Fruit fly (Drosophila melanogaster): ENCODE data around the gene Best1.

Gene Best1

DNA sequence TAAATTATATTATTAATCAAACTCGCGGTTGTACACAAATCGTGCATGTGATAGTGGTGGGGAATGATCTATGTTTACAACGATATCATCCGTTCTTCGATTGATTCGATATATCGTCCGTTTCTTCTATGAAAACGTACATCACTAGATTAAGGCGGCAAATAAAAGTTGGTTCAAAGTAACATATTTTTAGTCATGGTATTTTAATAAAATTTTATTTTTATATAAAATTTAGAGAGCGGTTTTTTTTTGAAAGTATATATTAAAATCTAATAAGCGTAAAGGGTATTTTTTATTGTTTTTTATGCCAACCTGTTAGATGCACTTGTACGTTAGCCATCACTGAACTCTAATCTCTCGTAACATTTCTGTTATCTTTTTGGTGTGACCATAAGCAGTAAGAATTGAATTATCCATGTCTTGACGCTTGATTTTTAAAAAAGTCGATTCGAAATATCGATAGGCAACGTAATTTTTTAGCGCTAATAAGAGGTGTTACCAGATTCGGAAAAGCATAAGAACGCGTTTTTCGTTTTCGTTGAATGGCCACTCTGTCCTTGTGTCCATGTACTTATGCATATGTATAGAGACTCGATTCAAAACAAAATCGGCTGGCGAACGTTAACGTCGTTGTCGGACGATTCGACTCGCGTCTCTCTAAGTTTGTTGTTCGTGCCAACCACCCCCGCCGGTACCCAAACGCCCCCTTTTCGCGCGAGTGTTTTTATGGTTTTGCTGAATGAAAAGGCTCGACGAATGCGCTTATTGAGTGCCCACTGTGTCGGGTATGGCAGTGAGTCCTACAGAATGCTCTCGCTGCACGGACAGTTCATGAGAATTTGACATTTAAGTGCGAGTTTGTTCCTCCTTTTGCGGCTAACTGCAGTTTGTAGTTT lies 25.9 kb downstream of the Best1 start, which contains the start of the genes TAF1B and Invadolysin (continued):
- TF ChIP-seq CG4424 (GFP tag; optimal IDR thresholded peaks at IDR 0.05) (peak; percentile 51), ATbp (GFP tag; optimal IDR thresholded peaks at IDR 0.05) (peak; percentile 10), croc (GFP tag; conservative IDR thresholded peaks at IDR 0.05) (no peak), trh (GFP tag; optimal IDR thresholded peaks at IDR 0.05) (peak; percentile 43), kah (GFP tag; optimal IDR thresholded peaks at IDR 0.05) (no peak), sens-2 (GFP tag; IDR thresholded peaks at IDR 0.05) (no peak), ftz-f1 (GFP tag; optimal IDR thresholded peaks at IDR 0.05) (peak; percentile 68), E2f2 (GFP tag; IDR thresholded peaks at IDR 0.05) (peak; percentile 96), CG4820 (GFP tag; optimal IDR thresholded peaks at IDR 0.05) (peak; percentile 11), CG34224 (GFP tag; IDR thresholded peaks at IDR 0.05; ENCODE audit: partially characterized antibody) (peak; percentile 91), crp (GFP tag; optimal IDR thresholded peaks at IDR 0.05) (peak in 1 of 2 experiments; percentile 6), CG32767 (GFP tag; IDR thresholded peaks at IDR 0.05) (peak; percentile 13; the same call in 1 of the 2 replicates), jumu (GFP tag; optimal IDR thresholded peaks at IDR 0.05) (no peak), CG17359 (tag; optimal IDR thresholded peaks at IDR 0.05) (peak; percentile 40), CG9817 (tag; optimal IDR thresholded peaks at IDR 0.05) (peak; percentile 40), CG5953 (GFP tag; IDR thresholded peaks at IDR 0.05) (no peak), Blimp-1 (GFP tag; optimal IDR thresholded peaks at IDR 0.05) (peak; percentile 36), Antp (GFP tag; optimal IDR thresholded peaks at IDR 0.05) (peak; percentile 52), Gsc (GFP tag; IDR thresholded peaks at IDR 0.05) (no peak), Dref (GFP tag; IDR thresholded peaks at IDR 0.05) (peak; percentile 84), CG12942 (GFP tag; optimal IDR thresholded peaks at IDR 0.05) (peak; percentile 24), CG10959 (GFP tag; IDR thresholded peaks at IDR 0.05) (no peak), Lpt (GFP tag; optimal IDR thresholded peaks at IDR 0.05) (no peak), CG2199 (GFP tag; IDR thresholded peaks at IDR 0.05) (no peak), CG3163 (GFP tag; optimal IDR thresholded peaks at IDR 0.05) (peak; percentile 20), kni (GFP tag; optimal IDR thresholded peaks at IDR 0.05) (peak; percentile 16), stc (GFP tag; IDR thresholded peaks at IDR 0.05) (no peak; the same call in 1 of the 2 replicates), CG31224 (GFP tag; IDR thresholded peaks at IDR 0.05) (no peak), pnt (GFP tag; optimal IDR thresholded peaks at IDR 0.05) (no peak), insv (GFP tag; optimal IDR thresholded peaks at IDR 0.05) (peak in 1 of 2 experiments; percentile 39), CG12071 (GFP tag; optimal IDR thresholded peaks at IDR 0.05) (peak; percentile 51), CG32532 (GFP tag; IDR thresholded peaks at IDR 0.05) (peak; percentile 54), Fer1 (GFP tag; optimal IDR thresholded peaks at IDR 0.05) (peak; percentile 42), zfh1 (GFP tag; IDR thresholded peaks at IDR 0.05) (peak; percentile 45; the same call in 1 of the 3 replicates)

DNA sequence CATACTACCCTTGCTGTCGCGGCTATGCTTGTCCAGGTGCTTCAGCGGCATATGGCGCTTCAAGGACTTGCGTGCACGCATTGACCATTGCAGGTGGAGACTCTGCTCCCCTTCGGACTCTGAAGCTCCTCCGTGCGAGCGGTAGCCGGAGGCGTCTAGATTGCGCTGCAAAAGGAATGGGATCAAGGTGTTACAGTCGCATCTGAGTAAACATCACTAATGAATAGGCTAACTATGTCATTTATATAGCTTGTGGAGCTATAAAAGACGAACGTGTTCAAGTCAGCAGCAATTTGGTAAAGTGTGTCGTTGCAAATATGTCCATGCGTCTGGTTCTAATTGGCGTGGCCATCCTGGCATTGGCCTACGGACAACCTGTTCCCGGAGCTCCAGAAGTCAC lies 27.5 kb downstream of the Best1 start, which contains the start of gene CG42759:
Gene CG42759 (plus strand): TSS at position 301 of the 400 bp plus-strand sequence.
- TF ChIP-seq Ravus (GFP tag; IDR thresholded peaks at IDR 0.05): no peak
- peak; percentile 7 for TF ChIP-seq Med (GFP tag)
- 0 out of 2 replicates have a peak, but pooled peaks have one; percentile 19 for TF ChIP-seq klu (GFP tag; IDR thresholded peaks at IDR 0.05)
- no peak for TF ChIP-seq zen2 (GFP tag; IDR thresholded peaks at IDR 0.05; ENCODE audit: partially characterized antibody)
- TF ChIP-seq Ets65A (GFP tag): peak; percentile 18
